Worm (Caenorhabditis elegans) whole organism, L4/young adult: ENCODE data around the gene gfi-3.

ENCODE experiments used
- dao-5 ChIP-seq: sonication (generic microtip); optimal IDR thresholded peaks from 2 replicates; lab custom pipeline; 2016; ENCODE audit warnings: missing genotype, missing genetic modification characterization, moderate library complexity, missing compliant biosample characterization
- him-1 ChIP-seq: sonication (generic microtip); optimal IDR thresholded peaks from 2 replicates; lab custom pipeline; 2016; ENCODE audit warnings: missing genotype, missing genetic modification reagents, missing genetic modification characterization, missing compliant biosample characterization

DNA sequence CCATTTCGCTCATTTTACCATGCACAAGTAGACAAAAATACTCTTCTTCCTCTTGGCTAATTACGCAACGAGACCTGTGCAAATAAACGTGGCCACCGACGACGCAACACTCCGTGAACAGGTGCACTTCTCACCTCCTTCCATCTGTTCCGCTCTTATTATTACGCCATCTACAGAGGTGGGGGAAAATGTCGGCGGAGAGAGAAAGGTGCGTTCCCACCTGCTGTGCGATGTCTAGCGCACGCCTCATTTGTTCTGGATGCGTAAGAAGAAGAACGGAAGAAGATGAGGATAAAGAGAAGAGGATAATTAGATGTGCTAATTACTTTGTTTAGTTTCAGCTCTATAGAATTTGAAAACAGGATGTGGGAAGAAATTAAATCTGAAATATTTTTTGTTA lies 6.1 kb downstream of the gfi-3 start:
- TF ChIP-seq dao-5 (no peak), him-1 (tag; lab: Kevin White, UChicago) (no peak)
